Fruit fly (Drosophila melanogaster) whole organism, embryonic: Measurements from ENCODE around the gene mon2.

Experiments used
- ATbp ChIP-seq: fragments of 200-800 bp; sonication (Bioruptor generic); optimal IDR thresholded peaks from 2 replicates; lab custom pipeline; 2017; ENCODE audit warnings: missing biosample characterization, mild to moderate bottlenecking, missing genetic modification characterization, missing genetic modification reagents
- Ada2b ChIP-seq: fragments of 200-800 bp; sonication (Bioruptor generic); IDR thresholded peaks from 2 replicates; pipeline ENCODE4 v1.3.6; 2022; ENCODE audit warnings: missing biosample characterization, missing genetic modification characterization
- Asciz ChIP-seq: fragments of 200-800 bp; sonication (Bioruptor generic); optimal IDR thresholded peaks from 2 replicates; lab custom pipeline; 2017; ENCODE audit warnings: missing biosample characterization, mild to moderate bottlenecking, missing genetic modification characterization, missing genetic modification reagents
- Blimp-1 ChIP-seq: fragments of 200-800 bp; sonication (Bioruptor generic); optimal IDR thresholded peaks from 3 replicates; lab custom pipeline; 2018; ENCODE audit warnings: missing biosample characterization, missing genetic modification characterization, mild to moderate bottlenecking, moderate library complexity, missing genetic modification reagents
- CG10462 ChIP-seq: fragments of 200-800 bp; sonication (Bioruptor generic); optimal IDR thresholded peaks from 2 replicates; lab custom pipeline; 2016; ENCODE audit warnings: missing biosample characterization, missing genetic modification characterization
- CG11560 ChIP-seq: fragments of 200-800 bp; sonication (Bioruptor generic); IDR thresholded peaks from 3 replicates; pipeline ENCODE4 v1.3.6; 2022; ENCODE audit warnings: missing biosample characterization, missing genetic modification characterization
- CG11723 ChIP-seq: fragments of 200-800 bp; sonication (Bioruptor generic); optimal IDR thresholded peaks from 2 replicates; lab custom pipeline; 2017; ENCODE audit warnings: missing biosample characterization, mild to moderate bottlenecking, missing genetic modification characterization
- CG12236 ChIP-seq: fragments of 200-800 bp; sonication (Bioruptor generic); optimal IDR thresholded peaks from 2 replicates; lab custom pipeline; 2016; ENCODE audit warnings: missing biosample characterization, missing genetic modification characterization
- CG13123 ChIP-seq: fragments of 200-800 bp; sonication (Bioruptor generic); optimal IDR thresholded peaks from 2 replicates; lab custom pipeline; 2016; ENCODE audit warnings: missing biosample characterization, missing genetic modification characterization
- CG13624 ChIP-seq: fragments of 200-800 bp; sonication (Bioruptor generic); optimal IDR thresholded peaks from 2 replicates; lab custom pipeline; 2016; ENCODE audit warnings: missing biosample characterization, missing genetic modification characterization
- CG13894 ChIP-seq: fragments of 200-800 bp; sonication (Bioruptor generic); optimal IDR thresholded peaks from 3 replicates; lab custom pipeline; 2018; ENCODE audit warnings: missing biosample characterization, mild to moderate bottlenecking, missing genetic modification characterization, moderate library complexity
- CG1602 ChIP-seq: fragments of 200-800 bp; sonication (Bioruptor generic); optimal IDR thresholded peaks from 3 replicates; lab custom pipeline; 2016; ENCODE audit warnings: missing biosample characterization, missing genetic modification characterization
- CG1832 ChIP-seq: fragments of 200-800 bp; sonication (Bioruptor generic); optimal IDR thresholded peaks from 2 replicates; lab custom pipeline; 2017; ENCODE audit warnings: missing biosample characterization, mild to moderate bottlenecking, missing genetic modification characterization, inconsistent platforms
- CG2202 ChIP-seq: fragments of 200-800 bp; sonication (Bioruptor generic); optimal IDR thresholded peaks from 2 replicates; lab custom pipeline; 2018; ENCODE audit warnings: missing biosample characterization, mild to moderate bottlenecking, missing genetic modification characterization
- CG30431 ChIP-seq: fragments of 200-800 bp; sonication (Bioruptor generic); optimal IDR thresholded peaks from 2 replicates; lab custom pipeline; 2017; ENCODE audit warnings: missing biosample characterization, missing genetic modification characterization
- CG31441 ChIP-seq: fragments of 200-800 bp; sonication (Bioruptor generic); IDR thresholded peaks from 2 replicates; pipeline ENCODE4 v1.3.6; 2022; ENCODE audit warnings: missing biosample characterization, missing genetic modification characterization
- CG3281 ChIP-seq: fragments of 200-800 bp; sonication (Bioruptor generic); optimal IDR thresholded peaks from 3 replicates; lab custom pipeline; 2017; ENCODE audit warnings: missing biosample characterization, mild to moderate bottlenecking, missing genetic modification characterization
- CG3847 ChIP-seq: fragments of 200-800 bp; sonication (Bioruptor generic); IDR thresholded peaks from 2 replicates; pipeline ENCODE4 v1.3.6; 2022; ENCODE audit warnings: missing biosample characterization, missing genetic modification characterization
- CG4360 ChIP-seq: fragments of 200-800 bp; sonication (Bioruptor generic); IDR thresholded peaks from 2 replicates; pipeline ENCODE4 v1.3.6; 2022; ENCODE audit warnings: missing biosample characterization, missing genetic modification characterization
- CG6765 ChIP-seq: fragments of 200-800 bp; sonication (Bioruptor generic); optimal IDR thresholded peaks from 3 replicates; lab custom pipeline; 2017; ENCODE audit warnings: missing biosample characterization, mild to moderate bottlenecking, missing genetic modification characterization
- CG7357 ChIP-seq: fragments of 200-800 bp; sonication (Bioruptor generic); IDR thresholded peaks from 3 replicates; pipeline ENCODE4 v1.3.6; 2022; ENCODE audit warnings: missing biosample characterization, missing genetic modification characterization
- CG7786 ChIP-seq: fragments of 200-800 bp; sonication (Bioruptor generic); optimal IDR thresholded peaks from 2 replicates; lab custom pipeline; 2016; ENCODE audit warnings: missing biosample characterization, missing genetic modification characterization
- CG8944 ChIP-seq: fragments of 200-800 bp; sonication (Bioruptor generic); optimal IDR thresholded peaks from 3 replicates; lab custom pipeline; 2016; ENCODE audit warnings: missing biosample characterization, missing genetic modification characterization
- Dad ChIP-seq: fragments of 200-800 bp; sonication (Bioruptor generic); optimal IDR thresholded peaks from 3 replicates; lab custom pipeline; 2016; ENCODE audit warnings: missing biosample characterization, missing genetic modification characterization
- Dbx ChIP-seq: fragments of 200-800 bp; sonication (Bioruptor generic); IDR thresholded peaks from 3 replicates; pipeline ENCODE4 v1.3.6; 2022; ENCODE audit warnings: missing biosample characterization, missing genetic modification characterization
- Dip2 ChIP-seq: fragments of 200-800 bp; sonication (Bioruptor generic); IDR thresholded peaks from 2 replicates; pipeline ENCODE4 v1.3.6; 2022; ENCODE audit warnings: missing biosample characterization, missing genetic modification characterization
- Drgx ChIP-seq: fragments of 200-800 bp; sonication (Bioruptor generic); IDR thresholded peaks from 2 replicates; pipeline ENCODE4 v1.3.6; 2022; ENCODE audit warnings: missing biosample characterization, missing genetic modification characterization
- HLH54F ChIP-seq: fragments of 200-800 bp; sonication (Bioruptor generic); optimal IDR thresholded peaks from 3 replicates; lab custom pipeline; 2016; ENCODE audit warnings: missing biosample characterization, missing genetic modification characterization
- MBD-R2 ChIP-seq: fragments of 200-800 bp; sonication (Bioruptor generic); IDR thresholded peaks from 2 replicates; pipeline ENCODE4 v1.3.6; 2022; ENCODE audit warnings: missing biosample characterization, missing genetic modification characterization
- MESR4 ChIP-seq: fragments of 200-800 bp; sonication (Bioruptor generic); optimal IDR thresholded peaks from 2 replicates; lab custom pipeline; 2018; ENCODE audit warnings: missing biosample characterization, mild to moderate bottlenecking, missing genetic modification characterization, moderate library complexity
- Meics ChIP-seq: fragments of 200-800 bp; sonication (Bioruptor generic); optimal IDR thresholded peaks from 2 replicates; lab custom pipeline; 2017; ENCODE audit warnings: missing biosample characterization, mild to moderate bottlenecking, missing genetic modification characterization
- Neu2 ChIP-seq: fragments of 200-800 bp; sonication (Bioruptor generic); optimal IDR thresholded peaks from 3 replicates; lab custom pipeline; 2016; ENCODE audit warnings: missing biosample characterization, missing genetic modification characterization, borderline replicate concordance
- Nf-YA ChIP-seq: fragments of 200-800 bp; sonication (Bioruptor generic); IDR thresholded peaks from 2 replicates; pipeline ENCODE4 v1.3.6; 2022; ENCODE audit warnings: missing biosample characterization, missing genetic modification characterization
- Nf-YC ChIP-seq: fragments of 200-800 bp; optimal IDR thresholded peaks from 3 replicates; lab custom pipeline; 2019; ENCODE audit warnings: missing biosample characterization, mild to moderate bottlenecking, missing genetic modification characterization, moderate library complexity
- Optix ChIP-seq: fragments of 200-800 bp; sonication (Bioruptor generic); IDR thresholded peaks from 3 replicates; pipeline ENCODE4 v1.3.6; 2022; ENCODE audit warnings: missing biosample characterization, missing genetic modification characterization
- Rx ChIP-seq: fragments of 200-800 bp; sonication (Bioruptor generic); IDR thresholded peaks from 2 replicates; pipeline ENCODE4 v1.3.6; 2022; ENCODE audit warnings: missing biosample characterization, missing genetic modification characterization
- ap ChIP-seq: fragments of 200-800 bp; sonication (Bioruptor generic); IDR thresholded peaks from 2 replicates; pipeline ENCODE4 v1.3.6; 2022; ENCODE audit warnings: missing biosample characterization, missing genetic modification characterization
- chm ChIP-seq: fragments of 200-800 bp; sonication (Bioruptor generic); IDR thresholded peaks from 2 replicates; pipeline ENCODE4 v1.3.6; 2022; ENCODE audit warnings: missing biosample characterization, missing genetic modification characterization
- dan ChIP-seq: fragments of 200-800 bp; sonication (Bioruptor generic); IDR thresholded peaks from 2 replicates; pipeline ENCODE4 v1.3.6; 2022; ENCODE audit warnings: missing biosample characterization, missing genetic modification characterization
- esg ChIP-seq: fragments of 200-800 bp; sonication (Bioruptor generic); conservative IDR thresholded peaks from 2 replicates; pipeline ENCODE4 v1.3.6; 2022; ENCODE audit warnings: missing biosample characterization, missing genetic modification characterization
- gcm2 ChIP-seq: fragments of 200-800 bp; sonication (Bioruptor generic); optimal IDR thresholded peaks from 2 replicates; lab custom pipeline; 2016; ENCODE audit warnings: missing biosample characterization, missing genetic modification characterization
- jigr1 ChIP-seq: fragments of 200-800 bp; sonication (Bioruptor generic); IDR thresholded peaks from 3 replicates; pipeline ENCODE4 v1.3.6; 2022; ENCODE audit warnings: missing biosample characterization, missing genetic modification characterization
- jumu ChIP-seq: fragments of 200-800 bp; sonication (Bioruptor generic); optimal IDR thresholded peaks from 3 replicates; lab custom pipeline; 2016; ENCODE audit warnings: missing biosample characterization, missing genetic modification characterization
- maf-S ChIP-seq: fragments of 200-800 bp; sonication (Bioruptor generic); optimal IDR thresholded peaks from 2 replicates; lab custom pipeline; 2016; ENCODE audit warnings: missing biosample characterization, missing genetic modification characterization
- mam ChIP-seq: fragments of 200-800 bp; sonication (Bioruptor generic); optimal IDR thresholded peaks from 3 replicates; lab custom pipeline; 2016; ENCODE audit warnings: missing biosample characterization, missing genetic modification characterization
- pum ChIP-seq: fragments of 200-800 bp; sonication (Bioruptor generic); optimal IDR thresholded peaks from 2 replicates; lab custom pipeline; 2016; ENCODE audit warnings: missing biosample characterization, missing genetic modification characterization
- ranshi ChIP-seq: fragments of 200-800 bp; sonication (Bioruptor generic); IDR thresholded peaks from 2 replicates; pipeline ENCODE4 v1.3.6; 2022; ENCODE audit warnings: missing biosample characterization, missing genetic modification characterization
- run ChIP-seq: fragments of 200-800 bp; sonication (Bioruptor generic); optimal IDR thresholded peaks from 3 replicates; lab custom pipeline; 2018; ENCODE audit warnings: missing biosample characterization, mild to moderate bottlenecking, missing genetic modification characterization
- sd ChIP-seq: fragments of 200-800 bp; sonication (Bioruptor generic); optimal IDR thresholded peaks from 3 replicates; lab custom pipeline; 2018; ENCODE audit warnings: missing biosample characterization, mild to moderate bottlenecking, missing genetic modification characterization, moderate library complexity
- tll ChIP-seq, 2 experiments: fragments of 200-800 bp in 1 of 2; fragments of >200 bp in 1 of 2; sonication (Bioruptor generic) in 1 of 2; optimal IDR thresholded peaks; 2 replicates each; lab custom pipeline; 2017 to 2019; ENCODE audit warnings: missing biosample characterization in 2 of 2, missing genetic modification characterization in 2 of 2, mild to moderate bottlenecking in 1 of 2, moderate library complexity in 1 of 2
- vvl ChIP-seq: fragments of 200-800 bp; sonication (Bioruptor generic); IDR thresholded peaks from 2 replicates; pipeline ENCODE4 v1.3.6; 2022; ENCODE audit warnings: missing biosample characterization, missing genetic modification characterization

The mon2 gene

DNA sequence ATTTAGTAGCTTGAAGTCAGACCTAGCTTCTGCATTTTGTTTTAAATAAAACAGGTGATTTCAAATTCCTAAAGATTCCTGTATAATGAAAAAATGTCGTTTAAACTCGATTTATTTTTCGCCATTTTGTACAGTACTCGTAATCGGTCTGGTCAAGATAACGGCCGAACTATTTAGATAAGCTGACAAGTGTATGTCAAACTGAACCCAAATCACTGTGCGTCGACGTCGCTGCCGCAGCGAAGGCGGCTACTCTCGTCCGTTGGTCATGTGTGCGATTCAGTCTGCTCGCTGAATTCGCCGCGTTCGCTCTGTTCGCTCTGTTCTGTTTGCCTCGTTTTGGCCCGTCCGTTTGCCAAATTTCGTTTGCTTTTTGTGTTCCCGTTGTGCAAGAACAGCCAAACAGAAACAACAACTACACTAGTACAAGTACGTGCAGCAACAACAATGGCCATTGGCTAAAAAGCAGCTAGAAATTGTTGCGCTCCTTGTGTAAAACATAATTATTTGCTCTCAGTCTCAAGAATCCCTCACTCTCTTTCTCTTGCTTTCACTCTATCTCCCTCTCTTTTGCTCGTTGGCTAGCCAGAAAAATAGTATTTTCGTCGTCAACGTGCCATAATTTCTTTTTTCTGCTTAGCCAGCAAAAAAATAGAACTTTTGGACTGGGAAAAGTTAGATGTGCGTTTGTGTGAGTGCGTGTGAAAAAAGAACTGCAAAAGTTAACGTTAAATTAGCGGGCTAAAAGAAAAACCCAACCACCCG is 35.6 kb downstream of the mon2 start (continued):
- TF ChIP-seq MESR4 (GFP tag; lab: Kevin White, UChicago), result no peak
- TF ChIP-seq mam (GFP tag; lab: Kevin White, UChicago), result no peak
- TF ChIP-seq CG13624 (GFP tag; lab: Kevin White, UChicago), result no peak
- no peak for TF ChIP-seq CG11723 (GFP tag; lab: Kevin White, UChicago)
- TF ChIP-seq Meics (GFP tag; lab: Kevin White, UChicago), result peak; percentile 11
- TF ChIP-seq CG10462, result no peak
- TF ChIP-seq CG6765, result peak; percentile 45
- TF ChIP-seq maf-S (GFP tag; lab: Kevin White, UChicago), result no peak
- no peak for TF ChIP-seq Asciz (GFP tag; lab: Kevin White, UChicago)
- no peak for TF ChIP-seq jumu (GFP tag; lab: Kevin White, UChicago)
- TF ChIP-seq CG11560, result no peak
- TF ChIP-seq ap (GFP tag; lab: Robert Waterston, UW), result no peak
- no peak for TF ChIP-seq CG7357
- peak; percentile 26; the same call in 1 of the 3 replicates for TF ChIP-seq Dbx (GFP tag; lab: Robert Waterston, UW)
- peak; percentile 68; the same call in 1 of the 2 replicates for TF ChIP-seq chm (GFP tag; lab: Robert Waterston, UW)
- no peak for TF ChIP-seq CG2202 (tag; lab: Kevin White, UChicago)
- TF ChIP-seq Dip2 (GFP tag; lab: Robert Waterston, UW), result no peak
- TF ChIP-seq Nf-YC (tag; lab: Kevin White, UChicago), result no peak
- TF ChIP-seq gcm2 (GFP tag; lab: Kevin White, UChicago), result no peak
- TF ChIP-seq Rx (GFP tag; lab: Robert Waterston, UW), result no peak
- TF ChIP-seq CG8944 (GFP tag; lab: Kevin White, UChicago), result no peak
- peak in 1 of 2 experiments; percentile 21 for TF ChIP-seq tll (GFP tag; optimal IDR thresholded peaks at IDR 0.05; lab: Kevin White, UChicago)
- no peak for TF ChIP-seq CG30431 (GFP tag; lab: Kevin White, UChicago)
- TF ChIP-seq Ada2b, result no peak
- TF ChIP-seq pum, result no peak
- TF ChIP-seq CG7786 (GFP tag; lab: Kevin White, UChicago), result no peak
- TF ChIP-seq CG1832 (GFP tag; lab: Kevin White, UChicago), result no peak
- peak; percentile 43 for TF ChIP-seq sd (tag; lab: Kevin White, UChicago)
- no peak for TF ChIP-seq dan (GFP tag; lab: Robert Waterston, UW)
- TF ChIP-seq ATbp, result no peak
- TF ChIP-seq Neu2 (GFP tag; lab: Kevin White, UChicago), result no peak
- no peak for TF ChIP-seq CG1602 (GFP tag; lab: Kevin White, UChicago)
- no peak for TF ChIP-seq CG31441 (GFP tag; lab: Robert Waterston, UW)
- no peak for TF ChIP-seq CG13894 (tag; lab: Kevin White, UChicago)
- TF ChIP-seq Optix (GFP tag; lab: Robert Waterston, UW), result no peak
- TF ChIP-seq run, result no peak
- 0 out of 2 replicates have a peak, but pooled peaks have one; percentile 11 for TF ChIP-seq Drgx (GFP tag; lab: Robert Waterston, UW)
- TF ChIP-seq CG4360 (GFP tag; lab: Robert Waterston, UW), result no peak
- TF ChIP-seq MBD-R2 (GFP tag; lab: Robert Waterston, UW), result no peak
- TF ChIP-seq CG13123 (GFP tag; lab: Kevin White, UChicago), result no peak
- TF ChIP-seq Nf-YA (GFP tag; lab: Robert Waterston, UW), result no peak
- no peak for TF ChIP-seq ranshi (GFP tag; lab: Robert Waterston, UW)
- no peak for TF ChIP-seq CG12236
- peak; percentile 26 for TF ChIP-seq CG3281
- no peak for TF ChIP-seq Dad
- no peak for TF ChIP-seq jigr1 (GFP tag; lab: Robert Waterston, UW)
- TF ChIP-seq esg (GFP tag; lab: Robert Waterston, UW), result no peak
- TF ChIP-seq vvl, result peak; percentile 9; the same call in 1 of the 2 replicates
- no peak for TF ChIP-seq CG3847
- no peak for TF ChIP-seq Blimp-1 (GFP tag; lab: Kevin White, UChicago)
- no peak for TF ChIP-seq HLH54F (GFP tag; lab: Kevin White, UChicago)
